Fruit fly (Drosophila melanogaster) whole organism, adult: Measurements from ENCODE around the gene Bdp1.

Source experiments
- CG11617 ChIP-seq: fragments of 200-800 bp; sonication (Bioruptor generic); optimal IDR thresholded peaks from 2 replicates; lab custom pipeline; 2017; ENCODE audit warnings: mild to moderate bottlenecking, missing biosample characterization, missing genetic modification reagents, missing genetic modification characterization
- CG12768 ChIP-seq: fragments of 200-800 bp; sonication (Bioruptor generic); optimal IDR thresholded peaks from 2 replicates; lab custom pipeline; 2017; ENCODE audit warnings: missing biosample characterization, missing genetic modification characterization, mild to moderate bottlenecking, moderate library complexity, missing genetic modification reagents
- CG14711 ChIP-seq: fragments of 200-800 bp; sonication (Bioruptor generic); optimal IDR thresholded peaks from 2 replicates; lab custom pipeline; 2018; ENCODE audit warnings: missing biosample characterization, mild to moderate bottlenecking, missing genetic modification characterization, moderate library complexity
- CG1620 ChIP-seq: fragments of 200-800 bp; sonication (Bioruptor generic); optimal IDR thresholded peaks from 2 replicates; lab custom pipeline; 2016; ENCODE audit warnings: missing biosample characterization, missing genetic modification characterization
- CG33017 ChIP-seq: fragments of 200-800 bp; sonication (Bioruptor generic); optimal IDR thresholded peaks from 2 replicates; lab custom pipeline; 2018; ENCODE audit warnings: missing biosample characterization, mild to moderate bottlenecking, missing genetic modification characterization, moderate library complexity
- CG5204 ChIP-seq: fragments of 200-800 bp; sonication (Bioruptor generic); optimal IDR thresholded peaks from 2 replicates; lab custom pipeline; 2016; ENCODE audit warnings: missing biosample characterization, missing genetic modification characterization
- CG7045 ChIP-seq: fragments of 200-800 bp; sonication (Bioruptor generic); optimal IDR thresholded peaks from 2 replicates; lab custom pipeline; 2017; ENCODE audit warnings: missing biosample characterization, mild to moderate bottlenecking, missing genetic modification characterization
- CG7101 ChIP-seq: fragments of 200-800 bp; sonication (Bioruptor generic); optimal IDR thresholded peaks from 2 replicates; lab custom pipeline; 2018; ENCODE audit warnings: missing biosample characterization, mild to moderate bottlenecking, missing genetic modification characterization, moderate library complexity
- Clk ChIP-seq: fragments of 200-800 bp; sonication (Bioruptor generic); optimal IDR thresholded peaks from 2 replicates; lab custom pipeline; 2017; ENCODE audit warnings: missing biosample characterization, missing genetic modification characterization
- Crg-1 ChIP-seq: fragments of 200-800 bp; sonication (Bioruptor generic); optimal IDR thresholded peaks from 2 replicates; lab custom pipeline; 2016; ENCODE audit warnings: missing biosample characterization, missing genetic modification characterization
- Hr96 ChIP-seq: fragments of 200-800 bp; sonication (Bioruptor generic); optimal IDR thresholded peaks from 2 replicates; lab custom pipeline; 2016; ENCODE audit warnings: missing biosample characterization, missing genetic modification characterization
- Mnt ChIP-seq: fragments of 200-800 bp; sonication (Bioruptor generic); optimal IDR thresholded peaks from 2 replicates; lab custom pipeline; 2016; ENCODE audit warnings: missing biosample characterization, mild to moderate bottlenecking, missing genetic modification characterization
- bab1 ChIP-seq: fragments of 200-800 bp; sonication (Bioruptor generic); optimal IDR thresholded peaks from 3 replicates; lab custom pipeline; 2019; ENCODE audit warnings: missing biosample characterization, mild to moderate bottlenecking, missing genetic modification characterization, moderate library complexity
- cic ChIP-seq: fragments of 200-800 bp; sonication (Bioruptor generic); optimal IDR thresholded peaks from 2 replicates; lab custom pipeline; 2017; ENCODE audit warnings: missing biosample characterization, mild to moderate bottlenecking, missing genetic modification characterization, moderate library complexity
- cnc ChIP-seq, 2 experiments: fragments of >200 bp; optimal IDR thresholded peaks; 2 replicates each; lab custom pipeline; 2017
- kay ChIP-seq: fragments of 200-800 bp; sonication (Bioruptor generic); peaks from one replicate; lab custom pipeline; 2016; ENCODE audit warnings: missing biosample characterization, missing genetic modification characterization, borderline replicate concordance
- ovo ChIP-seq: fragments of 200-800 bp; sonication (Bioruptor generic); optimal IDR thresholded peaks from 2 replicates; lab custom pipeline; 2016; ENCODE audit warnings: missing biosample characterization, missing genetic modification characterization
- pad ChIP-seq: fragments of 200-800 bp; sonication (Bioruptor generic); optimal IDR thresholded peaks from 3 replicates; lab custom pipeline; 2017; ENCODE audit warnings: missing biosample characterization, missing genetic modification characterization, mild to moderate bottlenecking, moderate library complexity, missing genetic modification reagents
- tj ChIP-seq: fragments of 200-800 bp; sonication (Bioruptor generic); optimal IDR thresholded peaks from 3 replicates; lab custom pipeline; 2017; ENCODE audit warnings: missing biosample characterization, mild to moderate bottlenecking, missing genetic modification characterization, moderate library complexity
- toe ChIP-seq: fragments of 200-800 bp; sonication (Bioruptor generic); optimal IDR thresholded peaks from 2 replicates; lab custom pipeline; 2016; ENCODE audit warnings: missing biosample characterization, missing genetic modification characterization

Bdp1 gene

DNA sequence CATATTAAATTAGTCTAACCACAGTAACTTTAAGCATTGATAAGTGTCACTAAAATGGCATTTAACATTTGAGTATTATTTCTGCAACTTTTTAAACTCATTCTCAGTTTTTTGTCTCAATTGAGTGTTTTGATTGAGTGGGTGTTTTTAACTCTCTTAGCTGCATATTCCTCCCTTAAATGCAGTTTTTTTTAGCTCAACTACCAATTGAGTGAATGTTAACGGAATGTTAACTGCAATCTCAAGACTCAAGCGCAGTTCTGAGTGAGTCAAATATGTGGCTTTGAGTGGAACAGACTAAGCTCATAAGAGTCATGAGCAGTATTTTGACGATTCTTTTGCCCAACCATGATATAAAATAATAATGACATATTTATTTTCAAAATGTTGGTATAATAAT is 10.7 kb downstream of the Bdp1 start:
- TF ChIP-seq kay (GFP tag; lab: Kevin White, UChicago) (peak; percentile 52), Clk (GFP tag; lab: Kevin White, UChicago) (no peak)

DNA sequence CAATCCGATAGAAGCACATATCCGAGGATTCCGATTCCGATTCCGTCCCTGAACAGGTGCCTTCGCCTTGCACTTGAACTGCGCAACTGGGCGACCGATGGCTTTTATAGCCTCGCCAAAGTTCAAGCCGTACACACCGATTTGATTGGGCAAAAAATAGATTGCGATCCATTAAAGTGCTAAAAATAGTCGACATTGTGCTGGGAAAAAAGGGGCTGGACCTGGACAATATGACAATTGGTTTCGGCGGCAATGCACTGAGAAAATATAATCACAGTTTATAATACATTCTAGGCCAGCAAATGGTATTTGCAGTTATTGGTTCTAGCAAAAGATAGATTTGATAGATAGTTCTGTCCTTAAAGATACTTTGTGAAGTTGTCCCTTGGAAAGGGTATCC is 12.2 kb downstream of the Bdp1 start, which contains the start of gene CG9377:
TSS of gene CG9377 (minus strand) at position 101 of the 400 bp plus-strand sequence.
- TF ChIP-seq Mnt (GFP tag; lab: Kevin White, UChicago) (no peak), CG5204 (GFP tag; lab: Kevin White, UChicago) (no peak), pad (GFP tag; lab: Kevin White, UChicago) (no peak), CG1620 (GFP tag; lab: Kevin White, UChicago) (no peak), CG7101 (tag; lab: Kevin White, UChicago) (no peak), CG14711 (tag; lab: Kevin White, UChicago) (no peak), Crg-1 (GFP tag; lab: Kevin White, UChicago) (no peak), cic (GFP tag; lab: Kevin White, UChicago) (no peak), Clk (GFP tag; lab: Kevin White, UChicago) (no peak)

dm6 chr2L:13354580-13355347 is 18.9 kb downstream of the Bdp1 start, which contains the start of gene CG9395:
Gene CG9395, minus strand, starts transcription at chr2L:13355073.
- TF ChIP-seq kay (GFP tag; lab: Kevin White, UChicago) (no peak), CG11617 (GFP tag; lab: Kevin White, UChicago) (no peak), Mnt (GFP tag; lab: Kevin White, UChicago) (no peak), CG12768 (GFP tag; lab: Kevin White, UChicago) (no peak), ovo (GFP tag; lab: Kevin White, UChicago) (no peak), CG7045 (GFP tag; lab: Kevin White, UChicago) (no peak), Clk (GFP tag; lab: Kevin White, UChicago) (no peak), cnc (optimal IDR thresholded peaks at IDR 0.05; lab: Kevin White, UChicago) (no peak), CG1620 (GFP tag; lab: Kevin White, UChicago) (no peak), bab1 (GFP tag; lab: Kevin White, UChicago) (no peak), CG7101 (tag; lab: Kevin White, UChicago) (no peak), CG14711 (tag; lab: Kevin White, UChicago) (no peak), Crg-1 (GFP tag; lab: Kevin White, UChicago) (no peak)

- TF ChIP-seq CG7101 (tag; lab: Kevin White, UChicago) (peak; percentile 15), pad (GFP tag; lab: Kevin White, UChicago) (peak; percentile 94), kay (GFP tag; lab: Kevin White, UChicago) (peak; percentile 38), Hr96 (GFP tag; lab: Kevin White, UChicago) (no peak), toe (GFP tag; lab: Kevin White, UChicago) (no peak)
Observed at dm6 chr2L:13349237-13349902, 24.3 kb downstream of the Bdp1 start.

DNA sequence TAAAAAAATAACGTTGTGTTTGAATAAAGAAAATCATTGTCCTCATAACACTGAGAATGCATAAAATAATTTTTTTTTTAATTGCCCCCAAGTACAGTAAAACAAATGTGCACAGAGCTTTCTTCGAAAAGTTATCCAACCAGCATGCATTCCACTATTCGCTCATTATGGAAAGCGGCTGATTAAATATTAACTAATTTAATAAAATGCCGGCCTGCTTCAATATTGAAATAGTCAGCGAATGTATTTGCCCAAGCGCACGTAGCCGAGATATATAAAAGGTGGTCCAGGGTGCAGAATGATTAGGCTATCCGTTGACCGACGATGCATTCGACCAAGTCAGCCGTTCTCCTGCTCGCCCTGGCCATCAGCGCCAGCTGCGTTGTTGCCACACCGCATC is 26.2 kb downstream of the Bdp1 start, which contains the start of gene CG16826:
TSS of gene CG16826 (plus strand) at position 301 of the 400 bp plus-strand sequence.
- peak; percentile 54 for TF ChIP-seq kay (GFP tag; lab: Kevin White, UChicago)
- peak; percentile 18 for TF ChIP-seq CG7101 (tag; lab: Kevin White, UChicago)
- TF ChIP-seq CG14711 (tag; lab: Kevin White, UChicago) = no peak
- no peak for TF ChIP-seq Clk (GFP tag; lab: Kevin White, UChicago)

- no peak for TF ChIP-seq toe (GFP tag; lab: Kevin White, UChicago)
- TF ChIP-seq pad (GFP tag; lab: Kevin White, UChicago) = no peak
- TF ChIP-seq cic (GFP tag; lab: Kevin White, UChicago) = no peak
- no peak for TF ChIP-seq CG12768 (GFP tag; lab: Kevin White, UChicago)
- no peak for TF ChIP-seq Clk (GFP tag; lab: Kevin White, UChicago)
- no peak for TF ChIP-seq ovo (GFP tag; lab: Kevin White, UChicago)
- no peak for TF ChIP-seq Mnt (GFP tag; lab: Kevin White, UChicago)
- TF ChIP-seq Hr96 (GFP tag; lab: Kevin White, UChicago) = no peak
- TF ChIP-seq tj (GFP tag; lab: Kevin White, UChicago) = no peak
- no peak for TF ChIP-seq CG11617 (GFP tag; lab: Kevin White, UChicago)
- no peak for TF ChIP-seq kay (GFP tag; lab: Kevin White, UChicago)
- no peak for TF ChIP-seq Crg-1 (GFP tag; lab: Kevin White, UChicago)
- no peak for TF ChIP-seq CG33017 (tag; lab: Kevin White, UChicago)
Observed at dm6 chr2L:13332736-13333135, 41.0 kb downstream of the Bdp1 start.
